Fruit fly (Drosophila melanogaster) whole organism, embryonic: ENCODE results near the gene CG34292.

ENCODE experiments used
- Adf1 ChIP-seq: fragments of 200-800 bp; sonication (Bioruptor generic); IDR thresholded peaks from 2 replicates; pipeline ENCODE4 v1.3.6; 2022; ENCODE audit warnings: missing biosample characterization, missing genetic modification characterization
- Awh ChIP-seq: fragments of 200-800 bp; sonication (Bioruptor generic); IDR thresholded peaks from 2 replicates; pipeline ENCODE4, ENCODE4 v1.3.6; 2022; ENCODE audit warnings: missing biosample characterization, missing genetic modification characterization
- Bgb ChIP-seq: fragments of 200-800 bp; sonication (Bioruptor generic); IDR thresholded peaks from 2 replicates; pipeline ENCODE4 v1.3.6; 2022; ENCODE audit warnings: missing biosample characterization, missing genetic modification characterization; ENCODE audit not compliant: partially characterized antibody
- CG10321 ChIP-seq: fragments of 200-800 bp; sonication (Bioruptor generic); IDR thresholded peaks from 2 replicates; pipeline ENCODE4 v1.3.6; 2022; ENCODE audit warnings: missing biosample characterization, missing genetic modification characterization
- CG10654 ChIP-seq: fragments of 200-800 bp; sonication (Bioruptor generic); optimal IDR thresholded peaks from 2 replicates; lab custom pipeline; 2016; ENCODE audit warnings: missing biosample characterization, missing genetic modification characterization
- CG11456 ChIP-seq: fragments of 200-800 bp; sonication (Bioruptor generic); IDR thresholded peaks from 3 replicates; pipeline ENCODE4 v1.3.6; 2022; ENCODE audit warnings: missing biosample characterization, missing genetic modification characterization
- CG14860 ChIP-seq: fragments of 200-800 bp; sonication (Bioruptor generic); IDR thresholded peaks from 3 replicates; pipeline ENCODE4 v1.3.6; 2022; ENCODE audit warnings: missing biosample characterization, missing genetic modification characterization; ENCODE audit not compliant: partially characterized antibody
- CG14965 ChIP-seq: fragments of 200-800 bp; sonication (Bioruptor generic); optimal IDR thresholded peaks from 2 replicates; lab custom pipeline; 2016; ENCODE audit warnings: missing biosample characterization, missing genetic modification characterization, borderline replicate concordance
- CG15269 ChIP-seq: fragments of 200-800 bp; sonication (Bioruptor generic); optimal IDR thresholded peaks from 2 replicates; lab custom pipeline; 2018; ENCODE audit warnings: missing biosample characterization, mild to moderate bottlenecking, missing genetic modification characterization, moderate library complexity
- CG1603 ChIP-seq: fragments of 200-800 bp; sonication (Bioruptor generic); optimal IDR thresholded peaks from 2 replicates; lab custom pipeline; 2019; ENCODE audit warnings: missing biosample characterization, mild to moderate bottlenecking, missing genetic modification characterization, moderate library complexity
- CG1832 ChIP-seq: fragments of 200-800 bp; sonication (Bioruptor generic); optimal IDR thresholded peaks from 2 replicates; lab custom pipeline; 2017; ENCODE audit warnings: missing biosample characterization, mild to moderate bottlenecking, missing genetic modification characterization, inconsistent platforms
- CG30020 ChIP-seq: fragments of 200-800 bp; optimal IDR thresholded peaks from 2 replicates; lab custom pipeline; 2019; ENCODE audit warnings: missing biosample characterization, mild to moderate bottlenecking, missing genetic modification characterization, moderate library complexity
- CG30403 ChIP-seq: fragments of 200-800 bp; sonication (Bioruptor generic); optimal IDR thresholded peaks from 3 replicates; lab custom pipeline; 2016; ENCODE audit warnings: missing biosample characterization, missing genetic modification characterization
- CG6175 ChIP-seq: fragments of 200-800 bp; sonication (Bioruptor generic); IDR thresholded peaks from 3 replicates; pipeline ENCODE4 v1.3.6; 2022; ENCODE audit warnings: missing biosample characterization, missing genetic modification characterization
- CG6689 ChIP-seq: fragments of 200-800 bp; sonication (Bioruptor generic); IDR thresholded peaks from 2 replicates; pipeline ENCODE4 v1.3.6; 2022; ENCODE audit warnings: missing biosample characterization, missing genetic modification characterization
- CG7372 ChIP-seq: fragments of 200-800 bp; sonication (Bioruptor generic); IDR thresholded peaks from 2 replicates; pipeline ENCODE4 v1.3.6; 2022; ENCODE audit warnings: missing biosample characterization, missing genetic modification characterization
- CG8290 ChIP-seq, 3 experiments: fragments of 200-800 bp; sonication (Bioruptor generic); optimal IDR thresholded peaks; 2 replicates each; lab custom pipeline; 2016 to 2019; ENCODE audit warnings: missing biosample characterization in 3 of 3, missing genetic modification characterization in 3 of 3, mild to moderate bottlenecking in 2 of 3, moderate library complexity in 1 of 3
- CG8478 ChIP-seq: fragments of >200 bp; optimal IDR thresholded peaks from 2 replicates; lab custom pipeline; 2018
- CG9932 ChIP-seq: fragments of 200-800 bp; sonication (Bioruptor generic); IDR thresholded peaks from 2 replicates; pipeline ENCODE4 v1.3.6; 2022; ENCODE audit warnings: missing biosample characterization, missing genetic modification characterization
- D19B ChIP-seq: fragments of 200-800 bp; sonication (Bioruptor generic); optimal IDR thresholded peaks from 2 replicates; lab custom pipeline; 2017; ENCODE audit warnings: missing biosample characterization, mild to moderate bottlenecking, missing genetic modification characterization
- Doc3 ChIP-seq: fragments of 200-800 bp; sonication (Bioruptor generic); IDR thresholded peaks from 3 replicates; pipeline ENCODE4 v1.3.6; 2022; ENCODE audit warnings: missing biosample characterization, missing genetic modification characterization; ENCODE audit not compliant: partially characterized antibody
- Fer1 ChIP-seq: fragments of 200-800 bp; sonication (Bioruptor generic); optimal IDR thresholded peaks from 2 replicates; lab custom pipeline; 2017; ENCODE audit warnings: missing biosample characterization, mild to moderate bottlenecking, missing genetic modification characterization
- HLH3B ChIP-seq: fragments of 200-800 bp; sonication (Bioruptor generic); IDR thresholded peaks from 2 replicates; pipeline ENCODE4 v1.3.6; 2022; ENCODE audit warnings: missing biosample characterization, missing genetic modification characterization
- Hmr ChIP-seq: fragments of 200-800 bp; sonication (Bioruptor generic); optimal IDR thresholded peaks from 3 replicates; lab custom pipeline; 2017; ENCODE audit warnings: mild to moderate bottlenecking, missing biosample characterization, missing genetic modification reagents, missing genetic modification characterization
- Hsf ChIP-seq: fragments of 200-800 bp; sonication (Bioruptor generic); optimal IDR thresholded peaks from 3 replicates; lab custom pipeline; 2016; ENCODE audit warnings: missing biosample characterization, missing genetic modification characterization
- Med ChIP-seq: fragments of 200-800 bp; sonication (Bioruptor generic); peaks from one replicate; lab custom pipeline; 2016; ENCODE audit warnings: missing biosample characterization, missing genetic modification characterization, mild to moderate bottlenecking, inconsistent platforms, moderate library complexity
- Sox102F ChIP-seq: fragments of 200-800 bp; sonication (Bioruptor generic); optimal IDR thresholded peaks from 2 replicates; lab custom pipeline; 2018; ENCODE audit warnings: missing biosample characterization, mild to moderate bottlenecking, missing genetic modification characterization, moderate library complexity
- Spps ChIP-seq: fragments of 200-800 bp; sonication (Bioruptor generic); optimal IDR thresholded peaks from 2 replicates; lab custom pipeline; 2018; ENCODE audit warnings: missing biosample characterization, mild to moderate bottlenecking, missing genetic modification characterization
- Sry-β ChIP-seq: fragments of 200-800 bp; sonication (Bioruptor generic); optimal IDR thresholded peaks from 2 replicates; lab custom pipeline; 2018; ENCODE audit warnings: missing biosample characterization, mild to moderate bottlenecking, missing genetic modification characterization, moderate library complexity
- al ChIP-seq: fragments of 200-800 bp; sonication (Bioruptor generic); IDR thresholded peaks from 2 replicates; pipeline ENCODE4 v1.3.6; 2022; ENCODE audit warnings: missing biosample characterization, missing genetic modification characterization
- bcd ChIP-seq: fragments of 200-800 bp; sonication (Bioruptor generic); optimal IDR thresholded peaks from 2 replicates; lab custom pipeline; 2017; ENCODE audit warnings: missing biosample characterization, mild to moderate bottlenecking, missing genetic modification characterization
- cato ChIP-seq: fragments of 200-800 bp; sonication (Bioruptor generic); optimal IDR thresholded peaks from 2 replicates; lab custom pipeline; 2016; ENCODE audit warnings: missing biosample characterization, missing genetic modification characterization, borderline replicate concordance
- chinmo ChIP-seq: fragments of 200-800 bp; sonication (Bioruptor generic); IDR thresholded peaks from 4 replicates; pipeline ENCODE4 v1.3.6; 2022; ENCODE audit warnings: missing biosample characterization, missing genetic modification characterization; ENCODE audit not compliant: partially characterized antibody
- crol ChIP-seq: fragments of 200-800 bp; sonication (Bioruptor generic); IDR thresholded peaks from 2 replicates; pipeline ENCODE4 v1.3.6; 2022; ENCODE audit warnings: missing biosample characterization, missing genetic modification characterization
- emc ChIP-seq: fragments of 200-800 bp; sonication (Bioruptor generic); optimal IDR thresholded peaks from 2 replicates; lab custom pipeline; 2016; ENCODE audit warnings: missing biosample characterization, missing genetic modification characterization
- ems ChIP-seq: fragments of 200-800 bp; sonication (Bioruptor generic); optimal IDR thresholded peaks from 3 replicates; lab custom pipeline; 2016; ENCODE audit warnings: missing biosample characterization, missing genetic modification characterization
- ftz-f1 ChIP-seq: fragments of 200-800 bp; sonication (Bioruptor generic); optimal IDR thresholded peaks from 2 replicates; lab custom pipeline; 2016; ENCODE audit warnings: missing biosample characterization, missing genetic modification characterization
- hkb ChIP-seq, 2 experiments: fragments of 200-800 bp in 1 of 2; fragments of >200 bp in 1 of 2; sonication (Bioruptor generic) in 1 of 2; IDR thresholded peaks in 1 of 2; optimal IDR thresholded peaks in 1 of 2; 2 replicates each; pipeline versions ENCODE4 v1.3.6 to Lab custom; 2017 to 2022; ENCODE audit warnings: missing biosample characterization in 1 of 2, missing genetic modification characterization in 1 of 2
- hth ChIP-seq: fragments of >200 bp; optimal IDR thresholded peaks from 2 replicates; lab custom pipeline; 2017; ENCODE audit warnings: inconsistent platforms
- kay ChIP-seq: fragments of 200-800 bp; sonication (Bioruptor generic); optimal IDR thresholded peaks from 2 replicates; lab custom pipeline; 2016; ENCODE audit warnings: missing biosample characterization, missing genetic modification characterization
- mirr ChIP-seq: fragments of 200-800 bp; sonication (Bioruptor generic); optimal IDR thresholded peaks from 3 replicates; lab custom pipeline; 2018; ENCODE audit warnings: missing biosample characterization, mild to moderate bottlenecking, missing genetic modification characterization
- nmo ChIP-seq: fragments of 200-800 bp; sonication (Bioruptor generic); optimal IDR thresholded peaks from 2 replicates; lab custom pipeline; 2018; ENCODE audit warnings: missing biosample characterization, mild to moderate bottlenecking, missing genetic modification characterization, moderate library complexity
- row ChIP-seq: fragments of 200-800 bp; sonication (Bioruptor generic); IDR thresholded peaks from 3 replicates; pipeline ENCODE4 v1.3.6; 2022; ENCODE audit warnings: missing biosample characterization, missing genetic modification characterization
- shn ChIP-seq: fragments of 200-800 bp; sonication (Bioruptor generic); optimal IDR thresholded peaks from 3 replicates; lab custom pipeline; 2016; ENCODE audit warnings: missing biosample characterization, missing genetic modification characterization
- slbo ChIP-seq: fragments of 200-800 bp; sonication (Bioruptor generic); IDR thresholded peaks from 2 replicates; pipeline ENCODE4 v1.3.6; 2022; ENCODE audit warnings: missing biosample characterization, missing genetic modification characterization
- tio ChIP-seq: fragments of 200-800 bp; sonication (Bioruptor generic); optimal IDR thresholded peaks from 2 replicates; lab custom pipeline; 2017; ENCODE audit warnings: missing biosample characterization, missing genetic modification characterization, inconsistent platforms
- ttk ChIP-seq: fragments of 200-800 bp; sonication (Bioruptor generic); IDR thresholded peaks from 2 replicates; pipeline ENCODE4 v2.1.2; 2022; ENCODE audit warnings: missing biosample characterization, missing genetic modification characterization

The CG34292 gene

dm6 chr3R:27069810-27070625 lies 8.0 kb downstream of the CG34292 start, which contains the start of gene spz (continued):
- peak; percentile 50 for TF ChIP-seq CG1603
- TF ChIP-seq CG15269 (tag; lab: Kevin White, UChicago): peak; percentile 44
- TF ChIP-seq CG14860 (GFP tag; lab: Robert Waterston, UW): 0 out of 3 replicates have a peak, but pooled peaks have one; percentile 41
- TF ChIP-seq hth: no peak
- TF ChIP-seq Awh: peak; percentile 72
- no peak for TF ChIP-seq CG30020 (tag; lab: Kevin White, UChicago)
- TF ChIP-seq CG11456: no peak
- TF ChIP-seq CG10654 (GFP tag; lab: Kevin White, UChicago): no peak
- 0 out of 2 replicates have a peak, but pooled peaks have one; percentile 6 for TF ChIP-seq al
- TF ChIP-seq Med: peak; percentile 75
- no peak for TF ChIP-seq shn (GFP tag; lab: Kevin White, UChicago)
- 0 out of 3 replicates have a peak, but pooled peaks have one; percentile 28 for TF ChIP-seq Doc3 (GFP tag; lab: Robert Waterston, UW)
- peak; percentile 39 for TF ChIP-seq CG30403 (GFP tag; lab: Kevin White, UChicago)
- TF ChIP-seq CG8290 (GFP tag; optimal IDR thresholded peaks at IDR 0.05; lab: Kevin White, UChicago): no peak
- peak in 1 of 2 experiments; percentile 41 for TF ChIP-seq CG8290 (tag; optimal IDR thresholded peaks at IDR 0.05; lab: Kevin White, UChicago)
- 0 out of 2 replicates have a peak, but pooled peaks have one; percentile 35 for TF ChIP-seq CG9932
- TF ChIP-seq Sox102F (GFP tag; lab: Kevin White, UChicago): peak; percentile 54
- peak; percentile 14; the same call in 1 of the 2 replicates for TF ChIP-seq HLH3B (GFP tag; lab: Robert Waterston, UW)
- TF ChIP-seq Hsf (GFP tag; lab: Kevin White, UChicago): peak; percentile 24
- no peak for TF ChIP-seq CG14965 (GFP tag; lab: Kevin White, UChicago)
- peak; percentile 25; the same call in 1 of the 2 replicates for TF ChIP-seq Bgb
- peak; percentile 7 for TF ChIP-seq nmo
- peak; percentile 70 for TF ChIP-seq kay (GFP tag; lab: Kevin White, UChicago)
- TF ChIP-seq D19B (GFP tag; lab: Kevin White, UChicago): no peak
- TF ChIP-seq ems: no peak
- peak; percentile 85 for TF ChIP-seq CG10321 (GFP tag; lab: Robert Waterston, UW)
- peak; percentile 43 for TF ChIP-seq Hmr (GFP tag; lab: Kevin White, UChicago)
- no peak for TF ChIP-seq CG7372 (GFP tag; lab: Robert Waterston, UW)
- no peak for TF ChIP-seq hkb (optimal IDR thresholded peaks at IDR 0.05; lab: Kevin White, UChicago)
- TF ChIP-seq hkb (GFP tag; IDR thresholded peaks at IDR 0.05; lab: Robert Waterston, UW): 0 out of 2 replicates have a peak, but pooled peaks have one; percentile 18
- TF ChIP-seq CG8478 (lab: Kevin White, UChicago): peak; percentile 74
- peak; percentile 25; the same call in 1 of the 2 replicates for TF ChIP-seq ttk (GFP tag; lab: Robert Waterston, UW)
- TF ChIP-seq CG1832: peak; percentile 86
- no peak for TF ChIP-seq emc
- TF ChIP-seq chinmo: peak; percentile 95
- TF ChIP-seq bcd (GFP tag; lab: Kevin White, UChicago): peak; percentile 8
- TF ChIP-seq ftz-f1 (GFP tag; lab: Kevin White, UChicago): peak; percentile 60
- no peak for TF ChIP-seq cato
- no peak for TF ChIP-seq Sry-β (GFP tag; lab: Kevin White, UChicago)
- TF ChIP-seq row (GFP tag; lab: Robert Waterston, UW): peak; percentile 46; the same call in 1 of the 3 replicates
- no peak for TF ChIP-seq tio
- TF ChIP-seq mirr (GFP tag; lab: Kevin White, UChicago): no peak
- 0 out of 3 replicates have a peak, but pooled peaks have one; percentile 49 for TF ChIP-seq CG6175 (GFP tag; lab: Robert Waterston, UW)
- TF ChIP-seq CG6689 (GFP tag; lab: Robert Waterston, UW): 0 out of 2 replicates have a peak, but pooled peaks have one; percentile 26
- 0 out of 2 replicates have a peak, but pooled peaks have one; percentile 4 for TF ChIP-seq slbo (GFP tag; lab: Robert Waterston, UW)
- TF ChIP-seq Adf1: peak; percentile 54
- no peak for TF ChIP-seq Spps (tag; lab: Kevin White, UChicago)
- peak; percentile 95 for TF ChIP-seq crol
- no peak for TF ChIP-seq Fer1 (GFP tag; lab: Kevin White, UChicago)
